Worm (Caenorhabditis elegans) whole organism, L3 larva: ENCODE results near the gene str-25.

Source experiments
- R02D3.7 ChIP-seq: fragments of 150-350 bp; optimal IDR thresholded peaks from 2 replicates; lab custom pipeline; 2014; ENCODE audit warnings: missing biosample characterization, missing genetic modification characterization
- ZK546.5 ChIP-seq: sonication (generic microtip); optimal IDR thresholded peaks from 2 replicates; lab custom pipeline; 2017; ENCODE audit warnings: missing biosample characterization, missing genetic modification characterization
- aly-2 ChIP-seq: fragments of 150-350 bp; optimal IDR thresholded peaks from 2 replicates; lab custom pipeline; 2014; ENCODE audit warnings: missing biosample characterization, missing genetic modification characterization
- ama-1 ChIP-seq: fragments of 150-350 bp; optimal IDR thresholded peaks from 2 replicates; lab custom pipeline; 2018
- ceh-28 ChIP-seq: fragments of 150-350 bp; optimal IDR thresholded peaks from 2 replicates; lab custom pipeline; 2014; ENCODE audit warnings: missing biosample characterization, missing genetic modification reagents, missing genetic modification characterization
- ceh-82 ChIP-seq: fragments of 150-350 bp; optimal IDR thresholded peaks from 2 replicates; lab custom pipeline; 2014; ENCODE audit warnings: missing biosample characterization, missing genetic modification characterization
- ceh-9 ChIP-seq: sonication (generic microtip); optimal IDR thresholded peaks from 2 replicates; lab custom pipeline; 2018; ENCODE audit warnings: missing biosample characterization, missing genetic modification characterization
- daf-12 ChIP-seq: fragments of 150-350 bp; optimal IDR thresholded peaks from 2 replicates; lab custom pipeline; 2014; ENCODE audit warnings: missing biosample characterization, missing genetic modification reagents, missing genetic modification characterization
- egl-27 ChIP-seq: sonication (generic microtip); optimal IDR thresholded peaks from 4 replicates; lab custom pipeline; 2017; ENCODE audit warnings: missing biosample characterization, missing genetic modification reagents, missing genetic modification characterization
- egl-5 ChIP-seq: fragments of 150-350 bp; optimal IDR thresholded peaks from 2 replicates; lab custom pipeline; 2017; ENCODE audit warnings: missing biosample characterization, missing genetic modification reagents, missing genetic modification characterization, inconsistent platforms
- elt-1 ChIP-seq: fragments of 150-350 bp; optimal IDR thresholded peaks from 2 replicates; lab custom pipeline; 2014; ENCODE audit warnings: missing biosample characterization, missing genetic modification characterization
- elt-2 ChIP-seq: sonication (generic microtip); optimal IDR thresholded peaks from 2 replicates; lab custom pipeline; 2016; ENCODE audit warnings: missing genetic modification reagents, mild to moderate bottlenecking, missing genetic modification characterization, missing compliant biosample characterization
- elt-3 ChIP-seq, 3 experiments: fragments of 150-350 bp in 1 of 3; sonication (generic microtip) in 2 of 3; optimal IDR thresholded peaks; 2 replicates in 2 of 3; 4 replicates in 1 of 3; lab custom pipeline; 2014 to 2017; ENCODE audit warnings: missing biosample characterization in 3 of 3, missing genetic modification characterization in 3 of 3
- eor-1 ChIP-seq, 2 experiments: fragments of 150-350 bp; optimal IDR thresholded peaks; 2 replicates each; lab custom pipeline; 2014 to 2018; ENCODE audit warnings: missing biosample characterization in 2 of 2, missing genetic modification characterization in 2 of 2
- fkh-10 ChIP-seq: sonication (generic microtip); optimal IDR thresholded peaks from 2 replicates; lab custom pipeline; 2017; ENCODE audit warnings: missing biosample characterization, missing genetic modification reagents, missing genetic modification characterization
- fkh-2 ChIP-seq: fragments of 150-350 bp; optimal IDR thresholded peaks from 2 replicates; lab custom pipeline; 2014; ENCODE audit warnings: missing biosample characterization, missing genetic modification reagents, missing genetic modification characterization
- fos-1 ChIP-seq: fragments of 150-350 bp; optimal IDR thresholded peaks from 2 replicates; lab custom pipeline; 2014; ENCODE audit warnings: missing biosample characterization, missing genetic modification characterization
- hmg-11 ChIP-seq: sonication (generic microtip); optimal IDR thresholded peaks from 2 replicates; lab custom pipeline; 2016; ENCODE audit warnings: missing genetic modification characterization, missing compliant biosample characterization
- jun-1 ChIP-seq: fragments of 150-350 bp; optimal IDR thresholded peaks from 2 replicates; lab custom pipeline; 2014; ENCODE audit warnings: missing biosample characterization, missing genetic modification reagents, missing genetic modification characterization
- lin-15B ChIP-seq: fragments of 150-350 bp; optimal IDR thresholded peaks from 2 replicates; lab custom pipeline; 2014; ENCODE audit warnings: missing biosample characterization, missing genetic modification characterization
- lin-39 ChIP-seq: fragments of 150-350 bp; optimal IDR thresholded peaks from 2 replicates; lab custom pipeline; 2018; ENCODE audit warnings: missing biosample characterization, missing genetic modification reagents, missing genetic modification characterization
- lsy-12 ChIP-seq: sonication (generic microtip); optimal IDR thresholded peaks from 2 replicates; lab custom pipeline; 2016; ENCODE audit warnings: mild to moderate bottlenecking, missing genetic modification characterization, missing compliant biosample characterization
- mdl-1 ChIP-seq: fragments of 150-350 bp; optimal IDR thresholded peaks from 2 replicates; lab custom pipeline; 2014; ENCODE audit warnings: missing biosample characterization, missing genetic modification characterization
- mml-1 ChIP-seq: fragments of 150-350 bp; sonication (generic microtip); optimal IDR thresholded peaks from 3 replicates; lab custom pipeline; 2014; ENCODE audit warnings: missing biosample characterization, missing genetic modification characterization
- nhr-11 ChIP-seq: fragments of 150-350 bp; optimal IDR thresholded peaks from 2 replicates; lab custom pipeline; 2014; ENCODE audit warnings: missing biosample characterization, missing genetic modification characterization
- nhr-23 ChIP-seq: fragments of 150-350 bp; optimal IDR thresholded peaks from 2 replicates; lab custom pipeline; 2014; ENCODE audit warnings: missing biosample characterization, missing genetic modification reagents, missing genetic modification characterization
- nhr-25 ChIP-seq: sonication (generic microtip); optimal IDR thresholded peaks from 2 replicates; lab custom pipeline; 2017; ENCODE audit warnings: missing biosample characterization, missing genetic modification characterization
- nhr-43 ChIP-seq: sonication (generic microtip); optimal IDR thresholded peaks from 2 replicates; lab custom pipeline; 2016; ENCODE audit warnings: mild to moderate bottlenecking, missing genetic modification characterization, missing compliant biosample characterization; ENCODE audit not compliant: poor library complexity, severe bottlenecking
- nhr-67 ChIP-seq: fragments of 150-350 bp; optimal IDR thresholded peaks from 2 replicates; lab custom pipeline; 2014; ENCODE audit warnings: missing biosample characterization, missing genetic modification characterization
- nhr-76 ChIP-seq: fragments of 150-350 bp; sonication (generic microtip); optimal IDR thresholded peaks from 5 replicates; lab custom pipeline; 2014; ENCODE audit warnings: missing biosample characterization, missing genetic modification characterization
- nhr-77 ChIP-seq: fragments of 150-350 bp; optimal IDR thresholded peaks from 2 replicates; lab custom pipeline; 2014; ENCODE audit warnings: missing biosample characterization, missing genetic modification characterization
- pha-4 ChIP-seq: fragments of 150-350 bp; optimal IDR thresholded peaks from 2 replicates; lab custom pipeline; 2014; ENCODE audit warnings: missing biosample characterization, missing genetic modification reagents, missing genetic modification characterization
- pqm-1 ChIP-seq: fragments of 150-350 bp; optimal IDR thresholded peaks from 2 replicates; lab custom pipeline; 2017; ENCODE audit warnings: missing biosample characterization, missing genetic modification characterization, inconsistent platforms
- sea-2 ChIP-seq: fragments of 150-350 bp; sonication (generic microtip); optimal IDR thresholded peaks from 4 replicates; lab custom pipeline; 2014; ENCODE audit warnings: missing biosample characterization, missing genetic modification reagents, missing genetic modification characterization
- skn-1 ChIP-seq: fragments of 150-350 bp; optimal IDR thresholded peaks from 2 replicates; lab custom pipeline; 2014; ENCODE audit warnings: missing biosample characterization, missing genetic modification characterization
- tbx-2 ChIP-seq: sonication (generic microtip); optimal IDR thresholded peaks from 2 replicates; lab custom pipeline; 2016; ENCODE audit warnings: mild to moderate bottlenecking, missing genetic modification characterization, missing compliant biosample characterization
- unc-39 ChIP-seq: sonication (generic microtip); optimal IDR thresholded peaks from 4 replicates; lab custom pipeline; 2017; ENCODE audit warnings: missing biosample characterization, missing genetic modification characterization
- zag-1 ChIP-seq: fragments of 150-350 bp; optimal IDR thresholded peaks from 2 replicates; lab custom pipeline; 2014; ENCODE audit warnings: missing biosample characterization, missing genetic modification characterization
- ztf-11 ChIP-seq: fragments of 150-350 bp; optimal IDR thresholded peaks from 2 replicates; lab custom pipeline; 2014; ENCODE audit warnings: missing biosample characterization, missing genetic modification characterization

str-25 gene

ce11 chrV:16127401-16127800, 11.9 kb downstream of the str-25 start, which contains the start of gene fbxa-143:
Gene fbxa-143, minus strand, starts transcription at chrV:16127501.
- no peak for TF ChIP-seq ceh-9 (tag; lab: Kevin White, UChicago)
- TF ChIP-seq nhr-76: no peak
- TF ChIP-seq skn-1 (tag; lab: Kevin White, UChicago): no peak
- no peak for TF ChIP-seq R02D3.7
- TF ChIP-seq ama-1 (lab: Kevin White, UChicago): no peak
- TF ChIP-seq pha-4: no peak
- no peak for TF ChIP-seq mml-1 (tag; lab: Kevin White, UChicago)
- TF ChIP-seq elt-2 (tag; lab: Kevin White, UChicago): no peak
- no peak for TF ChIP-seq nhr-43 (tag; lab: Kevin White, UChicago)
- no peak for TF ChIP-seq lsy-12
- no peak for TF ChIP-seq fkh-2 (tag; lab: Kevin White, UChicago)
- TF ChIP-seq egl-27 (tag; lab: Kevin White, UChicago): no peak
- TF ChIP-seq mdl-1 (tag; lab: Kevin White, UChicago): no peak
- TF ChIP-seq ztf-11 (tag; lab: Kevin White, UChicago): no peak
- no peak for TF ChIP-seq zag-1
- TF ChIP-seq lin-15B (tag; lab: Kevin White, UChicago): no peak
- no peak for TF ChIP-seq ceh-82 (tag; lab: Kevin White, UChicago)

ce11 chrV:16129116-16129515, 13.6 kb downstream of the str-25 start:
- TF ChIP-seq zag-1: no peak
- TF ChIP-seq pqm-1 (tag; lab: Kevin White, UChicago): peak; percentile 74
- no peak for TF ChIP-seq jun-1 (tag; lab: Kevin White, UChicago)
- TF ChIP-seq eor-1 (tag; optimal IDR thresholded peaks at IDR 0.05; lab: Kevin White, UChicago): no peak
- peak; percentile 49 for TF ChIP-seq pha-4
- TF ChIP-seq nhr-77 (tag; lab: Kevin White, UChicago): no peak
- TF ChIP-seq nhr-23: no peak
- TF ChIP-seq aly-2 (tag; lab: Kevin White, UChicago): no peak
- TF ChIP-seq lin-39 (tag; lab: Kevin White, UChicago): no peak
- no peak for TF ChIP-seq daf-12 (tag; lab: Kevin White, UChicago)
- no peak for TF ChIP-seq unc-39 (tag; lab: Kevin White, UChicago)
- TF ChIP-seq elt-2 (tag; lab: Kevin White, UChicago): peak; percentile 63
- TF ChIP-seq nhr-25: no peak
- TF ChIP-seq ZK546.5: no peak
- TF ChIP-seq nhr-67: no peak
- no peak for TF ChIP-seq nhr-11 (tag; lab: Kevin White, UChicago)
- TF ChIP-seq mdl-1 (tag; lab: Kevin White, UChicago): no peak
- no peak for TF ChIP-seq fkh-10
- no peak for TF ChIP-seq elt-1
- no peak for TF ChIP-seq lin-15B (tag; lab: Kevin White, UChicago)
- no peak for TF ChIP-seq elt-3 (tag; optimal IDR thresholded peaks at IDR 0.05; lab: Kevin White, UChicago)
- TF ChIP-seq, all 47 proteins: peak for 3

ce11 chrV:16131249-16131648, 15.8 kb downstream of the str-25 start, which contains the start of gene fbxa-142:
Gene fbxa-142, minus strand, starts transcription at chrV:16131349.
- TF ChIP-seq sea-2 (GFP tag; lab: Kevin White, UChicago) (no peak), egl-5 (no peak), nhr-67 (no peak), nhr-25 (no peak)

ce11 chrV:16132215-16132614, 16.7 kb downstream of the str-25 start:
- no peak for TF ChIP-seq tbx-2 (tag; lab: Kevin White, UChicago)
- no peak for TF ChIP-seq lin-39 (tag; lab: Kevin White, UChicago)
- TF ChIP-seq nhr-11 (tag; lab: Kevin White, UChicago): no peak
- no peak for TF ChIP-seq hmg-11 (tag; lab: Kevin White, UChicago)
- no peak for TF ChIP-seq nhr-25
- no peak for TF ChIP-seq ama-1 (lab: Kevin White, UChicago)
- TF ChIP-seq ceh-82 (tag; lab: Kevin White, UChicago): no peak
- no peak for TF ChIP-seq eor-1 (tag; optimal IDR thresholded peaks at IDR 0.05; lab: Kevin White, UChicago)
- TF ChIP-seq ZK546.5: no peak
- no peak for TF ChIP-seq egl-5
- TF ChIP-seq daf-12 (tag; lab: Kevin White, UChicago): no peak
- TF ChIP-seq elt-2 (tag; lab: Kevin White, UChicago): no peak
- no peak for TF ChIP-seq fos-1
- TF ChIP-seq fkh-2 (tag; lab: Kevin White, UChicago): no peak
- TF ChIP-seq nhr-23: no peak
- TF ChIP-seq pha-4: no peak
- no peak for TF ChIP-seq ceh-28 (tag; lab: Kevin White, UChicago)
